Worm (Caenorhabditis elegans): Measurements from ENCODE around the gene Y68A4A.10.

Y68A4A.10 gene

ce11 chrV:17178457-17178856 lies 23.5 kb upstream of the Y68A4A.10 start, which contains the start of gene srh-174:
srh-174 (plus strand) TSS chrV:17178757.
- TF ChIP-seq ceh-20 (GFP tag; IDR thresholded peaks at IDR 0.05), result no peak
- TF ChIP-seq egl-43 (GFP tag; IDR thresholded peaks at IDR 0.05), result no peak
- no peak for TF ChIP-seq nhr-77 (tag; optimal IDR thresholded peaks at IDR 0.05)
- no peak for TF ChIP-seq hlh-30 (tag; optimal IDR thresholded peaks at IDR 0.05; ENCODE audit: insufficient read depth)
- no peak for TF ChIP-seq lir-3 (tag; optimal IDR thresholded peaks at IDR 0.05)
- TF ChIP-seq tra-1 (GFP tag; IDR thresholded peaks at IDR 0.05), result no peak
- no peak for TF ChIP-seq mes-2 (tag; optimal IDR thresholded peaks at IDR 0.05; ENCODE audit: poor library complexity, severe bottlenecking)
- TF ChIP-seq ztf-11 (tag; optimal IDR thresholded peaks at IDR 0.05), result no peak
- TF ChIP-seq zfp-3 (GFP tag; conservative IDR thresholded peaks at IDR 0.05), result no peak
- no peak for TF ChIP-seq zip-2 (tag; optimal IDR thresholded peaks at IDR 0.05)
- no peak for TF ChIP-seq fos-1 (tag; optimal IDR thresholded peaks at IDR 0.05)
- no peak for TF ChIP-seq vab-7 (GFP tag; IDR thresholded peaks at IDR 0.05)
- TF ChIP-seq ama-1 (optimal IDR thresholded peaks at IDR 0.05), result no peak
- TF ChIP-seq nhr-28 (tag; optimal IDR thresholded peaks at IDR 0.05), result no peak
- TF ChIP-seq hlh-11 (tag; optimal IDR thresholded peaks at IDR 0.05), result no peak
- TF ChIP-seq ZK337.2 (GFP tag; IDR thresholded peaks at IDR 0.05), result no peak
- TF ChIP-seq hif-1 (tag; optimal IDR thresholded peaks at IDR 0.05), result no peak
- no peak for TF ChIP-seq F37D6.2 (tag; optimal IDR thresholded peaks at IDR 0.05)

ce11 chrV:17182045-17182444 lies 19.9 kb upstream of the Y68A4A.10 start, which contains the start of gene srh-159:
srh-159 (plus strand) TSS chrV:17182345.
- no peak for TF ChIP-seq tag-97 (GFP tag; IDR thresholded peaks at IDR 0.05)
- no peak for TF ChIP-seq mdl-1 (tag; optimal IDR thresholded peaks at IDR 0.05)
- TF ChIP-seq lin-38 (GFP tag; IDR thresholded peaks at IDR 0.05), result no peak
- TF ChIP-seq lin-1 (GFP tag; IDR thresholded peaks at IDR 0.05), result no peak
- TF ChIP-seq T20F7.1 (GFP tag; optimal IDR thresholded peaks at IDR 0.05), result no peak
- no peak for TF ChIP-seq nhr-76 (tag; optimal IDR thresholded peaks at IDR 0.05)
- no peak for TF ChIP-seq tra-1 (GFP tag; IDR thresholded peaks at IDR 0.05)
- TF ChIP-seq nhr-28 (tag; optimal IDR thresholded peaks at IDR 0.05), result no peak
- no peak for TF ChIP-seq daf-19 (GFP tag; conservative IDR thresholded peaks at IDR 0.05)
- no peak for TF ChIP-seq ceh-32 (tag; optimal IDR thresholded peaks at IDR 0.05; ENCODE audit: poor library complexity)
- TF ChIP-seq F10B5.3 (tag; optimal IDR thresholded peaks at IDR 0.05), result no peak
- no peak for TF ChIP-seq mdt-29 (GFP tag; IDR thresholded peaks at IDR 0.05)
- no peak for TF ChIP-seq arid-1 (GFP tag; conservative IDR thresholded peaks at IDR 0.05)
- no peak for TF ChIP-seq saeg-2 (GFP tag; IDR thresholded peaks at IDR 0.05)
- TF ChIP-seq lim-7 (GFP tag; IDR thresholded peaks at IDR 0.05), result no peak

- TF ChIP-seq F10B5.3 (tag; optimal IDR thresholded peaks at IDR 0.05) (no peak), zfp-3 (GFP tag; conservative IDR thresholded peaks at IDR 0.05) (no peak)
Measured at ce11 chrV:17190399-17190798, 11.5 kb upstream of the Y68A4A.10 start, which contains the start of gene str-199. str-199 (minus strand) TSS chrV:17190499.

DNA sequence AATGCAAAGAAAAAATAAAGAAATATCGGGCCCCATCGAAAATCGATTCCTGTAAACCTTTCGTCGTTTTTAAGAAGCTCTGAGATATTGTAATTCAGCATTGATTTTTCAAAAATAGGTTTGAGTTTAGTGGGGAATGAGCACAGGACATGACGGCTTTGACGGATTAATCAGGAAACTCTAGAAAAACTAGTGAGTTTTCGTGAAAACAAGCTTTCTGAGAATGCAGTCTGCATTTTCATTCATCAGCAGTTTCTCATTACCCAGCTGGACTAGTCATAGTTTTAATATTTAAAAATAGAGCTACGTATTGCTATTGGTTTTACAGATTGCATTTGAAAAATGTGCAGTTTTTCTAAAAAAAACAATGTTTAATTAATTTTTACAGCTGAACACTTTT lies 9.7 kb upstream of the Y68A4A.10 start, which contains the start of gene srz-47:
Gene srz-47, minus strand, starts transcription at position 101 of the 400 bp plus-strand sequence.
- no peak for TF ChIP-seq D1046.2 (GFP tag; IDR thresholded peaks at IDR 0.05)
- no peak for TF ChIP-seq aha-1 (tag)
- TF ChIP-seq unc-39 (tag; optimal IDR thresholded peaks at IDR 0.05), result no peak
- TF ChIP-seq ZK546.5 (tag; optimal IDR thresholded peaks at IDR 0.05), result no peak
- TF ChIP-seq ces-1 (GFP tag; optimal IDR thresholded peaks at IDR 0.05), result no peak
- no peak for TF ChIP-seq ctbp-1 (GFP tag; IDR thresholded peaks at IDR 0.05)
- no peak for TF ChIP-seq zip-2 (tag; optimal IDR thresholded peaks at IDR 0.05)
- no peak for TF ChIP-seq ztf-11 (tag; optimal IDR thresholded peaks at IDR 0.05)
- no peak for TF ChIP-seq nhr-41 (GFP tag; IDR thresholded peaks at IDR 0.05)
- no peak for TF ChIP-seq egl-43 (GFP tag; IDR thresholded peaks at IDR 0.05)
- no peak for TF ChIP-seq lsy-2 (tag; optimal IDR thresholded peaks at IDR 0.05)
- no peak for TF ChIP-seq hmg-1.1 (GFP tag; IDR thresholded peaks at IDR 0.05)
- TF ChIP-seq hif-1 (tag; optimal IDR thresholded peaks at IDR 0.05), result no peak
- TF ChIP-seq dmd-6 (GFP tag; IDR thresholded peaks at IDR 0.05), result no peak

Measured in whole organism, L4 larva.